Worm (Caenorhabditis elegans) whole organism, L4 larva: Measurements from ENCODE around the gene Y54G11A.2.
A peak's percentile ranks its signal among the peaks of the same experiment; 100 is the strongest.

Source experiments
- F26F4.8 ChIP-seq: fragments of 200-800 bp; sonication (Bioruptor generic); conservative IDR thresholded peaks from 2 replicates; pipeline ENCODE4 v1.3.6; 2022; ENCODE audit warnings: missing genetic modification characterization, missing compliant biosample characterization
- F37D6.2 ChIP-seq: sonication (generic microtip); optimal IDR thresholded peaks from 2 replicates; lab custom pipeline; 2016; ENCODE audit warnings: mild to moderate bottlenecking, missing genetic modification characterization, missing compliant biosample characterization
- F44E2.7 ChIP-seq: fragments of 200-800 bp; sonication (Bioruptor generic); IDR thresholded peaks from 2 replicates; pipeline ENCODE4 v2.1.2; 2022; ENCODE audit warnings: missing genetic modification characterization, missing compliant biosample characterization
- F49E8.2 ChIP-seq: sonication (generic microtip); optimal IDR thresholded peaks from 2 replicates; lab custom pipeline; 2016; ENCODE audit warnings: missing compliant biosample characterization, mild to moderate bottlenecking, missing genetic modification characterization, borderline replicate concordance
- R02D3.7 ChIP-seq: fragments of 150-350 bp; sonication (generic microtip); optimal IDR thresholded peaks from 3 replicates; lab custom pipeline; 2014; ENCODE audit warnings: missing biosample characterization, missing genetic modification characterization
- Y105C5A.15 ChIP-seq: fragments of 200-800 bp; sonication (Bioruptor generic); IDR thresholded peaks from 2 replicates; pipeline ENCODE4 v1.3.6; 2022; ENCODE audit warnings: missing genetic modification characterization, missing compliant biosample characterization
- Y75B8A.6 ChIP-seq: fragments of 200-800 bp; sonication (Bioruptor generic); IDR thresholded peaks from 2 replicates; pipeline ENCODE4 v1.3.6; 2022; ENCODE audit warnings: missing genetic modification reagents, missing genetic modification characterization, missing compliant biosample characterization
- ZK546.5 ChIP-seq, 2 experiments: sonication (generic microtip); optimal IDR thresholded peaks; 2 replicates each; lab custom pipeline; 2017; ENCODE audit warnings: missing biosample characterization in 2 of 2, missing genetic modification characterization in 2 of 2
- aha-1 ChIP-seq: fragments of 150-350 bp; peaks from one replicate; lab custom pipeline; 2014; ENCODE audit warnings: missing biosample characterization, missing genetic modification characterization
- aly-2 ChIP-seq: sonication (generic microtip); optimal IDR thresholded peaks from 2 replicates; lab custom pipeline; 2018; ENCODE audit warnings: missing biosample characterization, missing genetic modification characterization
- ceh-20 ChIP-seq: fragments of 200-800 bp; sonication (Bioruptor generic); IDR thresholded peaks from 2 replicates; pipeline ENCODE4 v1.3.6; 2022; ENCODE audit warnings: missing genetic modification reagents, missing genetic modification characterization, missing compliant biosample characterization
- ceh-28 ChIP-seq: fragments of 150-350 bp; optimal IDR thresholded peaks from 2 replicates; lab custom pipeline; 2014; ENCODE audit warnings: missing biosample characterization, missing genetic modification reagents, missing genetic modification characterization
- ceh-44 ChIP-seq: fragments of 200-800 bp; sonication (Bioruptor generic); IDR thresholded peaks from 2 replicates; pipeline ENCODE4 v1.3.6; 2022; ENCODE audit warnings: missing genetic modification reagents, missing genetic modification characterization, missing compliant biosample characterization
- ceh-82 ChIP-seq: sonication (generic microtip); optimal IDR thresholded peaks from 2 replicates; lab custom pipeline; 2017; ENCODE audit warnings: missing biosample characterization, missing genetic modification characterization
- ces-1 ChIP-seq: fragments of 150-350 bp; sonication (generic microtip); optimal IDR thresholded peaks from 4 replicates; lab custom pipeline; 2014; ENCODE audit warnings: missing biosample characterization, missing genetic modification reagents, missing genetic modification characterization
- cey-2 ChIP-seq: sonication (generic microtip); optimal IDR thresholded peaks from 3 replicates; lab custom pipeline; 2017; ENCODE audit warnings: missing genetic modification characterization, mild to moderate bottlenecking, missing compliant biosample characterization, antibody characterized with exemption, borderline replicate concordance; ENCODE audit not compliant: insufficient read depth
- daf-12 ChIP-seq: fragments of 150-350 bp; optimal IDR thresholded peaks from 2 replicates; lab custom pipeline; 2014; ENCODE audit warnings: missing biosample characterization, missing genetic modification reagents, missing genetic modification characterization
- daf-8 ChIP-seq: fragments of 200-800 bp; sonication (Bioruptor generic); IDR thresholded peaks from 2 replicates; pipeline ENCODE4 v1.3.6; 2022; ENCODE audit warnings: missing genetic modification characterization, missing compliant biosample characterization
- dmd-8 ChIP-seq: fragments of 200-800 bp; sonication (Bioruptor generic); IDR thresholded peaks from 2 replicates; pipeline ENCODE4 v1.3.6; 2022; ENCODE audit warnings: missing genetic modification characterization, missing compliant biosample characterization
- duxl-1 ChIP-seq: sonication (generic microtip); optimal IDR thresholded peaks from 2 replicates; lab custom pipeline; 2016; ENCODE audit warnings: mild to moderate bottlenecking, missing genetic modification characterization, moderate library complexity, missing compliant biosample characterization; ENCODE audit not compliant: poor library complexity
- egl-43 ChIP-seq: fragments of 200-800 bp; sonication (Bioruptor generic); IDR thresholded peaks from 2 replicates; pipeline ENCODE4 v1.3.6; 2022; ENCODE audit warnings: missing genetic modification reagents, missing genetic modification characterization, missing compliant biosample characterization
- fos-1 ChIP-seq: fragments of 150-350 bp; optimal IDR thresholded peaks from 2 replicates; lab custom pipeline; 2014; ENCODE audit warnings: missing biosample characterization, missing genetic modification characterization
- gei-8 ChIP-seq: fragments of 200-800 bp; sonication (Bioruptor generic); optimal IDR thresholded peaks from 2 replicates; lab custom pipeline; 2018; ENCODE audit warnings: mild to moderate bottlenecking, missing genetic modification characterization, missing compliant biosample characterization
- lim-7 ChIP-seq: fragments of 200-800 bp; sonication (Bioruptor generic); IDR thresholded peaks from 2 replicates; pipeline ENCODE4 v1.3.6; 2022; ENCODE audit warnings: missing genetic modification characterization, missing compliant biosample characterization
- lin-1 ChIP-seq: fragments of 200-800 bp; sonication (Bioruptor generic); IDR thresholded peaks from 2 replicates; pipeline ENCODE4 v1.3.6; 2022; ENCODE audit warnings: missing genetic modification reagents, missing genetic modification characterization, missing compliant biosample characterization
- lin-13 ChIP-seq: fragments of 150-350 bp; optimal IDR thresholded peaks from 2 replicates; lab custom pipeline; 2014; ENCODE audit warnings: missing biosample characterization, missing genetic modification reagents, missing genetic modification characterization
- lin-15B ChIP-seq: fragments of 150-350 bp; sonication (generic microtip); optimal IDR thresholded peaks from 3 replicates; lab custom pipeline; 2014; ENCODE audit warnings: missing biosample characterization, missing genetic modification characterization
- lin-29 ChIP-seq: fragments of 200-800 bp; sonication (Bioruptor generic); IDR thresholded peaks from 2 replicates; pipeline ENCODE4 v1.3.6; 2022; ENCODE audit warnings: missing genetic modification reagents, missing genetic modification characterization, missing compliant biosample characterization
- lin-38 ChIP-seq: fragments of 200-800 bp; sonication (Bioruptor generic); IDR thresholded peaks from 2 replicates; pipeline ENCODE4 v1.3.6; 2022; ENCODE audit warnings: missing genetic modification reagents, missing genetic modification characterization, missing compliant biosample characterization
- lin-39 ChIP-seq: fragments of 150-350 bp; optimal IDR thresholded peaks from 2 replicates; lab custom pipeline; 2014; ENCODE audit warnings: missing biosample characterization, missing genetic modification reagents, missing genetic modification characterization
- lsy-2 ChIP-seq, 2 experiments: fragments of 150-350 bp in 1 of 2; sonication (generic microtip) in 1 of 2; optimal IDR thresholded peaks; 2 replicates each; lab custom pipeline; 2014 to 2017; ENCODE audit warnings: missing biosample characterization in 2 of 2, missing genetic modification characterization in 2 of 2
- madf-5 ChIP-seq, 2 experiments: fragments of 200-800 bp; sonication (Bioruptor generic); IDR thresholded peaks; 2 replicates each; pipeline ENCODE4 v1.3.6; 2022; ENCODE audit warnings: missing compliant biosample characterization in 2 of 2, missing genetic modification characterization in 2 of 2
- madf-9 ChIP-seq: fragments of 200-800 bp; sonication (Bioruptor generic); conservative IDR thresholded peaks from 2 replicates; pipeline ENCODE4 v1.3.6; 2022; ENCODE audit warnings: missing genetic modification reagents, missing genetic modification characterization, missing compliant biosample characterization
- mdt-29 ChIP-seq: fragments of 200-800 bp; sonication (Bioruptor generic); IDR thresholded peaks from 2 replicates; pipeline ENCODE4 v1.3.6; 2022; ENCODE audit warnings: missing genetic modification reagents, missing genetic modification characterization, missing compliant biosample characterization
- mxl-3 ChIP-seq: fragments of 200-800 bp; sonication (Bioruptor generic); optimal IDR thresholded peaks from 2 replicates; lab custom pipeline; 2018; ENCODE audit warnings: mild to moderate bottlenecking, missing genetic modification characterization, missing compliant biosample characterization
- nhr-102 ChIP-seq: sonication (generic microtip); optimal IDR thresholded peaks from 2 replicates; lab custom pipeline; 2016; ENCODE audit warnings: mild to moderate bottlenecking, missing genetic modification characterization, moderate library complexity, missing compliant biosample characterization
- nhr-11 ChIP-seq: fragments of 150-350 bp; optimal IDR thresholded peaks from 2 replicates; lab custom pipeline; 2014; ENCODE audit warnings: missing biosample characterization, missing genetic modification characterization
- nhr-41 ChIP-seq: fragments of 200-800 bp; sonication (Bioruptor generic); IDR thresholded peaks from 2 replicates; pipeline ENCODE4 v1.3.6; 2022; ENCODE audit warnings: missing genetic modification reagents, missing genetic modification characterization, missing compliant biosample characterization
- nhr-42 ChIP-seq: fragments of 200-800 bp; sonication (Bioruptor generic); IDR thresholded peaks from 2 replicates; pipeline ENCODE4 v1.3.6; 2022; ENCODE audit warnings: missing genetic modification characterization, missing compliant biosample characterization
- nhr-77 ChIP-seq: fragments of 150-350 bp; optimal IDR thresholded peaks from 2 replicates; lab custom pipeline; 2014; ENCODE audit warnings: missing biosample characterization, missing genetic modification characterization
- rbr-2 ChIP-seq: sonication (generic microtip); optimal IDR thresholded peaks from 2 replicates; lab custom pipeline; 2016; ENCODE audit warnings: missing genotype, missing genetic modification characterization, missing compliant biosample characterization
- saeg-2 ChIP-seq: fragments of 200-800 bp; sonication (Bioruptor generic); IDR thresholded peaks from 2 replicates; pipeline ENCODE4 v1.3.6; 2022; ENCODE audit warnings: missing genetic modification reagents, missing genetic modification characterization, missing compliant biosample characterization
- sdz-12 ChIP-seq: fragments of 200-800 bp; sonication (Bioruptor generic); optimal IDR thresholded peaks from 2 replicates; lab custom pipeline; 2018; ENCODE audit warnings: mild to moderate bottlenecking, missing genetic modification characterization, missing compliant biosample characterization
- set-16 ChIP-seq: fragments of 200-800 bp; sonication (Bioruptor generic); IDR thresholded peaks from 2 replicates; pipeline ENCODE4 v1.3.6; 2022; ENCODE audit warnings: missing genetic modification reagents, missing genetic modification characterization, missing compliant biosample characterization
- spr-3 ChIP-seq: fragments of 200-800 bp; sonication (Bioruptor generic); optimal IDR thresholded peaks from 2 replicates; lab custom pipeline; 2018; ENCODE audit warnings: mild to moderate bottlenecking, missing genetic modification characterization, missing compliant biosample characterization
- unc-130 ChIP-seq: sonication (generic microtip); optimal IDR thresholded peaks from 2 replicates; lab custom pipeline; 2016; ENCODE audit warnings: missing genetic modification reagents, missing genetic modification characterization, missing compliant biosample characterization
- unc-62 ChIP-seq, 3 experiments: fragments of 150-350 bp in 1 of 3; sonication (generic microtip); optimal IDR thresholded peaks in 2 of 3; peaks in 1 of 3; 1 replicate in 1 of 3; 2 replicates in 2 of 3; lab custom pipeline; 2014 to 2017; ENCODE audit warnings: missing biosample characterization in 3 of 3, missing genetic modification characterization in 3 of 3, missing genetic modification reagents in 3 of 3, missing genotype in 1 of 3
- zag-1 ChIP-seq: fragments of 150-350 bp; optimal IDR thresholded peaks from 2 replicates; lab custom pipeline; 2014; ENCODE audit warnings: missing biosample characterization, missing genetic modification characterization
- zip-2 ChIP-seq: fragments of 150-350 bp; optimal IDR thresholded peaks from 2 replicates; lab custom pipeline; 2014; ENCODE audit warnings: missing biosample characterization, missing genetic modification characterization
- ztf-11 ChIP-seq: fragments of 150-350 bp; optimal IDR thresholded peaks from 2 replicates; lab custom pipeline; 2014; ENCODE audit warnings: missing biosample characterization, missing genetic modification characterization

Y54G11A.2 gene

ce11 chrII:14251400-14251940 lies 687 bp upstream of the Y54G11A.2 start (continued):
- TF ChIP-seq ceh-82 (tag; lab: Kevin White, UChicago) (peak; percentile 26), sdz-12 (GFP tag; lab: Kevin White, UChicago) (peak; percentile 78), madf-9 (GFP tag; lab: Robert Waterston, UW) (peak; percentile 60), lin-13 (GFP tag; lab: Kevin White, UChicago) (peak; percentile 89), egl-43 (GFP tag; lab: Robert Waterston, UW) (peak; percentile 85), F44E2.7 (GFP tag; lab: Robert Waterston, UW) (no peak), F37D6.2 (tag; lab: Kevin White, UChicago) (peak; percentile 90), aly-2 (no peak), unc-62 (GFP tag; optimal IDR thresholded peaks at IDR 0.05 in 1 of 2; lab: Kevin White, UChicago) (peak in 1 of 2 experiments; percentile 99), unc-62 (tag; optimal IDR thresholded peaks at IDR 0.05; lab: Kevin White, UChicago) (peak; percentile 5), R02D3.7 (tag; lab: Kevin White, UChicago) (no peak), ztf-11 (tag; lab: Kevin White, UChicago) (no peak), lim-7 (GFP tag; lab: Robert Waterston, UW) (peak; percentile 53; the same call in 1 of the 2 replicates), lin-29 (peak; percentile 85), fos-1 (tag; lab: Kevin White, UChicago) (peak; percentile 64), set-16 (GFP tag; lab: Robert Waterston, UW) (peak; percentile 90), F26F4.8 (no peak), Y75B8A.6 (GFP tag; lab: Robert Waterston, UW) (peak; percentile 68), ZK546.5 (tag; optimal IDR thresholded peaks at IDR 0.05; lab: Kevin White, UChicago) (peak in 1 of 2 experiments; percentile 37), lin-39 (tag; lab: Kevin White, UChicago) (no peak), lin-1 (GFP tag; lab: Robert Waterston, UW) (peak; percentile 63; the same call in 1 of the 2 replicates), nhr-77 (tag; lab: Kevin White, UChicago) (peak; percentile 95), zip-2 (peak; percentile 66), unc-130 (GFP tag; lab: Kevin White, UChicago) (peak; percentile 63), rbr-2 (tag; lab: Kevin White, UChicago) (peak; percentile 96), nhr-41 (GFP tag; lab: Robert Waterston, UW) (0 out of 2 replicates have a peak, but pooled peaks have one; percentile 13), lsy-2 (tag; optimal IDR thresholded peaks at IDR 0.05; lab: Kevin White, UChicago) (peak; percentile 49 to 84), nhr-42 (GFP tag; lab: Robert Waterston, UW) (peak; percentile 92), cey-2 (no peak), gei-8 (peak; percentile 80), ceh-28 (tag; lab: Kevin White, UChicago) (no peak), mxl-3 (peak; percentile 91), dmd-8 (no peak; the same call in 1 of the 2 replicates), daf-8 (GFP tag; lab: Robert Waterston, UW) (peak; percentile 29; the same call in 1 of the 2 replicates), daf-12 (tag; lab: Kevin White, UChicago) (no peak), madf-5 (GFP tag; IDR thresholded peaks at IDR 0.05; lab: Robert Waterston, UW) (peak; percentile 27 to 48; a peak in 1 of 4 replicates), lin-38 (GFP tag; lab: Robert Waterston, UW) (peak; percentile 85), ceh-20 (GFP tag; lab: Robert Waterston, UW) (peak; percentile 89), mdt-29 (GFP tag; lab: Robert Waterston, UW) (peak; percentile 54; the same call in 1 of the 2 replicates), F49E8.2 (tag; lab: Kevin White, UChicago) (peak; percentile 66), zag-1 (tag; lab: Kevin White, UChicago) (no peak), spr-3 (peak; percentile 86), duxl-1 (peak; percentile 79), lin-15B (peak; percentile 19), nhr-11 (tag; lab: Kevin White, UChicago) (peak; percentile 31), saeg-2 (GFP tag; lab: Robert Waterston, UW) (0 out of 2 replicates have a peak, but pooled peaks have one; percentile 40), Y105C5A.15 (GFP tag; lab: Robert Waterston, UW) (peak; percentile 85), ces-1 (no peak), ceh-44 (no peak), nhr-102 (tag; lab: Kevin White, UChicago) (peak; percentile 95), aha-1 (tag; lab: Kevin White, UChicago) (peak; percentile 100)
